Fruit fly (Drosophila melanogaster): ENCODE data around the gene Tdh.

The Tdh gene

dm6 chr3L:20509121-20509934 is 42.6 kb downstream of the Tdh start (continued):
- TF ChIP-seq CG7357 (GFP tag; IDR thresholded peaks at IDR 0.05), result 0 out of 3 replicates have a peak, but pooled peaks have one; percentile 31
- TF ChIP-seq nom (GFP tag; optimal IDR thresholded peaks at IDR 0.05), result peak; percentile 39
- TF ChIP-seq crp (GFP tag; optimal IDR thresholded peaks at IDR 0.05), result peak in 1 of 2 experiments; percentile 28
- TF ChIP-seq nau (GFP tag; optimal IDR thresholded peaks at IDR 0.05), result peak; percentile 70
- TF ChIP-seq CG10565 (GFP tag; optimal IDR thresholded peaks at IDR 0.05), result no peak
- TF ChIP-seq Nf-YB (GFP tag; optimal IDR thresholded peaks at IDR 0.05), result peak; percentile 71
- no peak for TF ChIP-seq CG6175 (GFP tag; IDR thresholded peaks at IDR 0.05)
- TF ChIP-seq CG8924 (tag; optimal IDR thresholded peaks at IDR 0.05), result peak; percentile 90
- no peak for TF ChIP-seq CG17186 (GFP tag; optimal IDR thresholded peaks at IDR 0.05)
- TF ChIP-seq peb (GFP tag; IDR thresholded peaks at IDR 0.05), result no peak
- TF ChIP-seq ken (GFP tag; IDR thresholded peaks at IDR 0.05), result no peak
- TF ChIP-seq B-H1 (GFP tag; IDR thresholded peaks at IDR 0.05), result no peak; the same call in 2 of the 3 replicates
- peak; percentile 62 for TF ChIP-seq CG15696 (tag; optimal IDR thresholded peaks at IDR 0.05)
- TF ChIP-seq fd64A (GFP tag; optimal IDR thresholded peaks at IDR 0.05), result no peak
- no peak for TF ChIP-seq bigmax (GFP tag; optimal IDR thresholded peaks at IDR 0.05)
- peak; percentile 38 for TF ChIP-seq oc (tag; optimal IDR thresholded peaks at IDR 0.05)
- no peak for TF ChIP-seq otp (GFP tag; IDR thresholded peaks at IDR 0.05)
- peak; percentile 79 for TF ChIP-seq org-1 (GFP tag; optimal IDR thresholded peaks at IDR 0.05)
- TF ChIP-seq chn (GFP tag; optimal IDR thresholded peaks at IDR 0.05), result peak; percentile 35
- TF ChIP-seq CG30403 (GFP tag; optimal IDR thresholded peaks at IDR 0.05), result peak; percentile 88
- no peak for TF ChIP-seq usp (GFP tag; optimal IDR thresholded peaks at IDR 0.05)
- peak; percentile 25 for TF ChIP-seq NC2α (GFP tag; optimal IDR thresholded peaks at IDR 0.05)
- TF ChIP-seq wek (GFP tag; optimal IDR thresholded peaks at IDR 0.05), result no peak
- no peak for TF ChIP-seq HLHmδ (GFP tag; optimal IDR thresholded peaks at IDR 0.05)
- TF ChIP-seq Optix (GFP tag; IDR thresholded peaks at IDR 0.05), result no peak
- TF ChIP-seq CG10267 (tag; optimal IDR thresholded peaks at IDR 0.05), result peak; percentile 82
- peak; percentile 57 for TF ChIP-seq kni (GFP tag; optimal IDR thresholded peaks at IDR 0.05)
- no peak for TF ChIP-seq sens-2 (GFP tag; IDR thresholded peaks at IDR 0.05)
- TF ChIP-seq onecut (GFP tag; IDR thresholded peaks at IDR 0.05), result peak; percentile 34; the same call in 1 of the 2 replicates
- TF ChIP-seq Rx (GFP tag; IDR thresholded peaks at IDR 0.05), result no peak
- peak; percentile 55 for TF ChIP-seq Usf (GFP tag; optimal IDR thresholded peaks at IDR 0.05)
- TF ChIP-seq p53 (GFP tag; optimal IDR thresholded peaks at IDR 0.05), result peak; percentile 9
- TF ChIP-seq lbe (GFP tag; optimal IDR thresholded peaks at IDR 0.05), result no peak
- TF ChIP-seq row (GFP tag; IDR thresholded peaks at IDR 0.05), result peak; percentile 91
- no peak for TF ChIP-seq BEAF-32 (GFP tag; optimal IDR thresholded peaks at IDR 0.05)
- no peak for TF ChIP-seq gt (GFP tag; IDR thresholded peaks at IDR 0.05)
- peak; percentile 74 for TF ChIP-seq CG15601 (tag; optimal IDR thresholded peaks at IDR 0.05)
- TF ChIP-seq tup (GFP tag; optimal IDR thresholded peaks at IDR 0.05), result no peak
- TF ChIP-seq CG14050 (GFP tag; IDR thresholded peaks at IDR 0.05), result peak; percentile 26; the same call in 1 of the 3 replicates
- no peak for TF ChIP-seq bbx (GFP tag; IDR thresholded peaks at IDR 0.05; ENCODE audit: partially characterized antibody)
- no peak for TF ChIP-seq CG13287 (GFP tag; IDR thresholded peaks at IDR 0.05; ENCODE audit: partially characterized antibody)
- TF ChIP-seq CG2889 (GFP tag; IDR thresholded peaks at IDR 0.05), result no peak
- TF ChIP-seq CG32772 (GFP tag; IDR thresholded peaks at IDR 0.05), result no peak
- TF ChIP-seq CG3163 (GFP tag; optimal IDR thresholded peaks at IDR 0.05), result peak; percentile 84
- peak; percentile 64 for TF ChIP-seq twi (tag; optimal IDR thresholded peaks at IDR 0.05)
- TF ChIP-seq HmgZ (tag; optimal IDR thresholded peaks at IDR 0.05), result peak; percentile 64
- TF ChIP-seq luna (GFP tag; optimal IDR thresholded peaks at IDR 0.05), result no peak
- TF ChIP-seq ato (GFP tag; IDR thresholded peaks at IDR 0.05; ENCODE audit: partially characterized antibody), result no peak
- TF ChIP-seq ERR (GFP tag; optimal IDR thresholded peaks at IDR 0.05), result peak; percentile 52
